Fruit fly (Drosophila melanogaster): ENCODE measurements around the gene CG32371.

CG32371 gene

dm6 chr3L:7768252-7768651 lies at the start of gene CG32371:
CG32371 (minus strand) TSS chr3L:7768352.
- TF ChIP-seq CG17806 (tag; optimal IDR thresholded peaks at IDR 0.05) (no peak), fd96Ca (GFP tag; IDR thresholded peaks at IDR 0.05) (no peak), CG4496 (GFP tag; IDR thresholded peaks at IDR 0.05) (no peak), CG9948 (tag; optimal IDR thresholded peaks at IDR 0.05) (no peak), CG32121 (GFP tag; IDR thresholded peaks at IDR 0.05) (no peak), CG15710 (tag; optimal IDR thresholded peaks at IDR 0.05) (no peak), CG13204 (GFP tag; optimal IDR thresholded peaks at IDR 0.05) (no peak), CG14655 (GFP tag; optimal IDR thresholded peaks at IDR 0.05) (no peak), CG12605 (GFP tag; IDR thresholded peaks at IDR 0.05) (no peak), gl (tag; optimal IDR thresholded peaks at IDR 0.05) (no peak)

DNA sequence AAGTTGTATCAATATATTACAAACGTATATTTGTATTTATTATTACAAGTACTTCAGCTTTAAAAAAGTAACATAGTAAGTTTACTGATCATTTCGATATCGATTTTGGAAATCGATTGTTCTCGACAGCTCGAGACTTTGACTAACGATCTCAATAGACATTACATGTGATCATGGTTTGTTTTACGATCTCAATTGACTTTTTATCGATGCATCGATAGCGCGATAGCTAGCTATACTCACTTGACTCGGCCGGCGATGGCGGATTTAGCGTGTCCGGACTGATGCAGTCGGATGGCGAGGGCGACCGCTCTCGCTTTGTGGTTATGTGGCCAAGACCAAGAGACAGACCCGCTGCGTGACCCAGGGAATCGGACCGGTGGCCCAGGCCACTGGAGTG lies 49.0 kb upstream of the CG32371 start:
- no peak for TF ChIP-seq CG15710 (tag; optimal IDR thresholded peaks at IDR 0.05)
- TF ChIP-seq D1 (tag; optimal IDR thresholded peaks at IDR 0.05), result no peak
- no peak for TF ChIP-seq CG9948 (tag; optimal IDR thresholded peaks at IDR 0.05)

dm6 chr3L:7815956-7816355 lies 47.8 kb upstream of the CG32371 start:
- TF ChIP-seq gl (tag; optimal IDR thresholded peaks at IDR 0.05) (no peak), CG32121 (GFP tag; IDR thresholded peaks at IDR 0.05) (0 out of 2 replicates have a peak, but pooled peaks have one; percentile 4)

DNA sequence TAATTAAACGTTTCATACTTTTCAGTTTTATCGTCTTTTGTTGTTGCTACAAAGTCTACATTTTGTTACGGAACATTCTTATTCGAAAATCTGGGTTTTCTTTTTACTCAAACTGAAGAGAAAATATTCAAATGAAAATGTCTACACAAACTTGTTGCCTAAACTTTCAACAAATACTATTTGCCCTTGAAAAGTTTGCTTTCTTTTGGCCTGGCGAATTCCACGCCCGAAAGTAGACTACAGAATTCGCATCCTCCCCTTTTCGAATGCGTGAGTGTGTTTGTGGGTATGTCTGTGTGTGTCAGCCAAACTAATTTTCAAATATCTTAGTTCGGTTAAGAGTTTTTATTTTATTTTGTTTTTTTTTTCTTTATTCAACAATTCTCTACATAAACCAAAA lies 45.3 kb upstream of the CG32371 start:
- TF ChIP-seq Pif1A (GFP tag; optimal IDR thresholded peaks at IDR 0.05) (no peak), Pif1B (GFP tag; optimal IDR thresholded peaks at IDR 0.05) (no peak), EcR (GFP tag; optimal IDR thresholded peaks at IDR 0.05) (no peak), D1 (tag; optimal IDR thresholded peaks at IDR 0.05) (peak; percentile 58), CG17806 (tag; optimal IDR thresholded peaks at IDR 0.05) (no peak), gl (tag; optimal IDR thresholded peaks at IDR 0.05) (no peak)

- no peak for TF ChIP-seq CG12605 (GFP tag; IDR thresholded peaks at IDR 0.05)
- no peak for TF ChIP-seq CG8301 (tag; optimal IDR thresholded peaks at IDR 0.05)
- TF ChIP-seq CG14655 (GFP tag; optimal IDR thresholded peaks at IDR 0.05), result no peak
- no peak for TF ChIP-seq CG13204 (GFP tag; optimal IDR thresholded peaks at IDR 0.05)
- no peak for TF ChIP-seq CG17806 (tag; optimal IDR thresholded peaks at IDR 0.05)
Measured at dm6 chr3L:7811594-7811993, 43.4 kb upstream of the CG32371 start.

DNA sequence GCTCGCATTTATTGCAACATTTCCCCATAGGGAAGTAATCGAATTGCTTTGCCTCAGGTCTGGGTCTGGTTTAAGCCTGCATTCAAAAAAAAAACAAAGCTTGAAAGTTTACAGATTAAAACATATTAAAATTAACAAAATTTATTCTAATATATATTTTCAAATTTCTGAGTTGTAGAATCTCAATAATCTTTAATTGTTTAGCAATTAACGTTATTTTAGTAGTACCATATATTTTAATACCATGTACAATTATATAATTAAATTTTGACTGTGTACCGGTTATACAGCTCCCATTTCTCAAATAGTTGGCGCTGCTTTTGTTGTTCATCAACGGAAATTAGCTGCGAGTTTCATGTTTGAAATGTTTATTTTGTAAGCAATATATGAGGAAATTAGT lies 42.8 kb upstream of the CG32371 start:
- no peak for TF ChIP-seq CG15710 (tag; optimal IDR thresholded peaks at IDR 0.05)
- no peak for TF ChIP-seq CG17806 (tag; optimal IDR thresholded peaks at IDR 0.05)
- TF ChIP-seq Pif1B (GFP tag; optimal IDR thresholded peaks at IDR 0.05), result no peak
- no peak for TF ChIP-seq CG14655 (GFP tag; optimal IDR thresholded peaks at IDR 0.05)
- TF ChIP-seq CG4496 (GFP tag; IDR thresholded peaks at IDR 0.05), result no peak
- no peak for TF ChIP-seq fd96Ca (GFP tag; IDR thresholded peaks at IDR 0.05)
- TF ChIP-seq CG34367 (tag; optimal IDR thresholded peaks at IDR 0.05), result no peak
- no peak for TF ChIP-seq Pif1A (GFP tag; optimal IDR thresholded peaks at IDR 0.05)
- no peak for TF ChIP-seq CG9948 (tag; optimal IDR thresholded peaks at IDR 0.05)
- no peak for TF ChIP-seq CG10348 (GFP tag; IDR thresholded peaks at IDR 0.05)
- no peak for TF ChIP-seq CG8159 (tag; optimal IDR thresholded peaks at IDR 0.05)
- TF ChIP-seq Ets98B (GFP tag; IDR thresholded peaks at IDR 0.05), result no peak
- TF ChIP-seq EcR (GFP tag; optimal IDR thresholded peaks at IDR 0.05), result no peak

DNA sequence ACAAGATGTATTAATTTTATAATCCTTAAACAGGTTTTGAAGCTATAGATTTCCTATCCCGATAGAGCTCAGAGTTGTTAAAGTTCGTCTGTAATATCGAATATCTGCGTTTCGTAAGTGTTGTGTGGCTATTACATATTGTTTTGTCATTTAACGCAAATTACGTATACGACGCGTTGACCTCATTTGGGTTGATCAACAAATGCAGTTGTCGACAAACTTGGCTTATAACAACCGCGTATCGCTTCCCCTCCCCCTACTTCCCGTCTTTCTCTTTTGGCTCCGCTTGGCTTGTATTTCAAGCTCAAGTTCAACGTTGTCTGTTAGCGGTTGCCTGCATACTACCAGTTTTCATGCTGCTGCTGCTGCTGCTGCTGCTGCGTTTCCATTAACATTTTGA lies 42.3 kb upstream of the CG32371 start:
- TF ChIP-seq CG13204 (GFP tag; optimal IDR thresholded peaks at IDR 0.05) (no peak), CG34367 (tag; optimal IDR thresholded peaks at IDR 0.05) (no peak), EcR (GFP tag; optimal IDR thresholded peaks at IDR 0.05) (no peak), Ets98B (GFP tag; IDR thresholded peaks at IDR 0.05) (no peak), CG4496 (GFP tag; IDR thresholded peaks at IDR 0.05) (no peak), Pif1B (GFP tag; optimal IDR thresholded peaks at IDR 0.05) (no peak), gl (tag; optimal IDR thresholded peaks at IDR 0.05) (no peak), CG32121 (GFP tag; IDR thresholded peaks at IDR 0.05) (no peak), fd96Ca (GFP tag; IDR thresholded peaks at IDR 0.05) (no peak), CG15710 (tag; optimal IDR thresholded peaks at IDR 0.05) (no peak), D1 (tag; optimal IDR thresholded peaks at IDR 0.05) (no peak), CG17806 (tag; optimal IDR thresholded peaks at IDR 0.05) (no peak)

DNA sequence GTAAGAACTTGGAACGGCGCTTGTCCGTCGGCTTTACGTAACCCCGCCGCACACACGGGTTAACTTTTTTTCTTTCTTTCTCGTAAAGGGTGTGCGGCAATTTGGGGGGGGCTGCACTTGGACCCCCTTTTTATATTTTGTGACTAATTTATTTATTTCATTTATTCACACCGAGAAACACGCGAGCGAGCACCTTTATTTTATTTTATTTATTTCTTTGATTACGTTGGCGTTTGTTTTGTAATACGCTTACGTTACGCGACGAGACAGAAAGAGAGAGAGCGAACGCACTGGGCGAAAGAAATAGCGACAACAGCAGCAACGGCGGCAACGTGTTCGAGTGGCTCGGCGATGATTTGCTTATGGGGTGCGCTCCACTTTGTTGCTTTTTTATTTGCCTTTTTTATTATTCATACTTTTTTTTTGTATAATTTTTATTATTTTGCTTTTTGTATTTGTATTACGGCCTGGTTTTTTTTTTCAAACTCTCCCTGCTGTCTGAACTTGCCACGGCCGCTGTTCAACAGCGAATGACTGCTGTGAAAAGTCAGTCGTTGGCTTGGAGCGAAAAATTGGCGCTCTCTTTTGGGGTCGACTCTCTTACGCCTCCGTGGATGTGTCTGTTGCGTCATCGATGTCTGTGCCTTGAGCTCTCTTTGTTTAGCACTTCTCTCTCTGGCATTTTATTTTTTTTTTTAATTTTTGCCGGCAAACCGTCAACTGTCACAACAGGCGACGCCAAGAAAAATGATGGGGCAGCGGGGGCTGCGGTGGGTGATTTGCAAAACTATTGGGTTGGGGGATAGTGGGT lies 41.3 kb upstream of the CG32371 start, which contains the start of gene CG32369:
TSS of gene CG32369 (minus strand) at position 537 of the 811 bp plus-strand sequence.
- TF ChIP-seq rn (GFP tag; IDR thresholded peaks at IDR 0.05) (peak; percentile 90), CG8301 (tag; optimal IDR thresholded peaks at IDR 0.05) (peak; percentile 77), CG4496 (GFP tag; IDR thresholded peaks at IDR 0.05) (peak; percentile 93), Pif1A (GFP tag; optimal IDR thresholded peaks at IDR 0.05) (peak; percentile 88), CG17806 (tag; optimal IDR thresholded peaks at IDR 0.05) (peak; percentile 78), Snoo (tag; optimal IDR thresholded peaks at IDR 0.05) (peak; percentile 80), CG14655 (GFP tag; optimal IDR thresholded peaks at IDR 0.05) (peak; percentile 86), fd96Ca (GFP tag; IDR thresholded peaks at IDR 0.05) (no peak; the same call in 1 of the 3 replicates), D1 (tag; optimal IDR thresholded peaks at IDR 0.05) (peak; percentile 84), Ets98B (GFP tag; IDR thresholded peaks at IDR 0.05) (peak; percentile 93), CG10348 (GFP tag; IDR thresholded peaks at IDR 0.05) (no peak), CG34367 (tag; optimal IDR thresholded peaks at IDR 0.05) (peak; percentile 88), Pif1B (GFP tag; optimal IDR thresholded peaks at IDR 0.05) (peak; percentile 85), CG9948 (tag; optimal IDR thresholded peaks at IDR 0.05) (peak; percentile 74), EcR (GFP tag; optimal IDR thresholded peaks at IDR 0.05) (peak; percentile 78), CG8159 (tag; optimal IDR thresholded peaks at IDR 0.05) (peak; percentile 82), CG12605 (GFP tag; IDR thresholded peaks at IDR 0.05) (peak; percentile 93), CG32121 (GFP tag; IDR thresholded peaks at IDR 0.05) (peak; percentile 93), CG15710 (tag; optimal IDR thresholded peaks at IDR 0.05) (peak; percentile 88), gl (tag; optimal IDR thresholded peaks at IDR 0.05) (peak; percentile 88), CG13204 (GFP tag; optimal IDR thresholded peaks at IDR 0.05) (peak; percentile 88)

Measured in whole organism, pupa.